Fruit fly (Drosophila melanogaster) whole organism, pupa: Measurements from ENCODE around the gene galla-2.

ENCODE experiments used
- CG10348 ChIP-seq: fragments of 200-800 bp; sonication (Bioruptor generic); IDR thresholded peaks from 2 replicates; pipeline ENCODE4 v1.3.6; 2022; ENCODE audit warnings: missing biosample characterization, missing genetic modification characterization
- CG12605 ChIP-seq: fragments of 200-800 bp; sonication (Bioruptor generic); IDR thresholded peaks from 2 replicates; pipeline ENCODE4 v1.3.6; 2022; ENCODE audit warnings: missing biosample characterization, missing genetic modification characterization
- CG13204 ChIP-seq: fragments of 200-800 bp; sonication (Bioruptor generic); optimal IDR thresholded peaks from 2 replicates; lab custom pipeline; 2018; ENCODE audit warnings: missing biosample characterization, mild to moderate bottlenecking, missing genetic modification characterization, moderate library complexity
- CG15710 ChIP-seq: fragments of 200-800 bp; sonication (Bioruptor generic); optimal IDR thresholded peaks from 2 replicates; lab custom pipeline; 2018; ENCODE audit warnings: missing biosample characterization, mild to moderate bottlenecking, missing genetic modification characterization, moderate library complexity
- CG32121 ChIP-seq: fragments of 200-800 bp; sonication (Bioruptor generic); IDR thresholded peaks from 2 replicates; pipeline ENCODE4 v1.3.6; 2022; ENCODE audit warnings: missing biosample characterization, missing genetic modification characterization
- CG4496 ChIP-seq: fragments of 200-800 bp; sonication (Bioruptor generic); IDR thresholded peaks from 3 replicates; pipeline ENCODE4 v1.3.6; 2022; ENCODE audit warnings: missing biosample characterization, missing genetic modification characterization
- CG8159 ChIP-seq: fragments of 200-800 bp; sonication (Bioruptor generic); optimal IDR thresholded peaks from 3 replicates; lab custom pipeline; 2018; ENCODE audit warnings: missing biosample characterization, mild to moderate bottlenecking, missing genetic modification characterization, moderate library complexity
- CG8301 ChIP-seq: fragments of 200-800 bp; sonication (Bioruptor generic); optimal IDR thresholded peaks from 2 replicates; lab custom pipeline; 2018; ENCODE audit warnings: missing biosample characterization, mild to moderate bottlenecking, missing genetic modification characterization
- Pif1B ChIP-seq: fragments of 200-800 bp; sonication (Bioruptor generic); optimal IDR thresholded peaks from 3 replicates; lab custom pipeline; 2016; ENCODE audit warnings: missing biosample characterization, missing genetic modification characterization
- fd96Ca ChIP-seq: fragments of 200-800 bp; sonication (Bioruptor generic); IDR thresholded peaks from 3 replicates; pipeline ENCODE4 v1.3.6; 2022; ENCODE audit warnings: missing biosample characterization, missing genetic modification characterization
- gl ChIP-seq: fragments of 200-800 bp; sonication (Bioruptor generic); optimal IDR thresholded peaks from 2 replicates; lab custom pipeline; 2018; ENCODE audit warnings: missing biosample characterization, mild to moderate bottlenecking, missing genetic modification characterization

DNA sequence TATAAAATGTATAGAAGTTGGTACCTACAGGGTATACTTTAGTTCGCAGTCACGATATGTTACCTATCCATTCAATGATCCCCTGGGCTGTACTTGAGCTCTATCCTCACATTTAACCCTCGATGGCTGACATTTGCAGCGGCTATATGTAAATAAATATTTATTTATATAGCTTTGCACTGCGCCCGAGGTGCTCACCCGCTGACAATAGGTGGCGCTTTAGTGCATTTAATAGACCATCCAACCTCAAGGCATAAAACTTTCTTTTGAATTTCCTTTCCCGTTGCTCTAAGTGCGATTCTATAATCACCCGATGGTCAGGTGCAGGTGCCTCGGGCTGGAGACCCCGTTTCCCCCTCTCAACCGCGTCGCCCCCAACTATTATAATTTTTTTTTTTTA, 34.6 kb downstream of the galla-2 start:
- TF ChIP-seq Pif1B (GFP tag; lab: Kevin White, UChicago) (no peak), CG32121 (GFP tag; lab: Robert Waterston, UW) (no peak), CG4496 (GFP tag; lab: Robert Waterston, UW) (no peak), CG13204 (no peak), CG8159 (tag; lab: Kevin White, UChicago) (no peak), CG10348 (GFP tag; lab: Robert Waterston, UW) (no peak), fd96Ca (GFP tag; lab: Robert Waterston, UW) (no peak), CG12605 (GFP tag; lab: Robert Waterston, UW) (no peak), gl (tag; lab: Kevin White, UChicago) (no peak), CG15710 (tag; lab: Kevin White, UChicago) (no peak), CG8301 (no peak)
